Worm (Caenorhabditis elegans): ENCODE data around the gene ZK546.4.

- TF ChIP-seq F13H6.1 (tag; optimal IDR thresholded peaks at IDR 0.05) (no peak), nhr-237 (tag; optimal IDR thresholded peaks at IDR 0.05) (no peak), R02D3.7 (tag; optimal IDR thresholded peaks at IDR 0.05) (no peak), fos-1 (tag; optimal IDR thresholded peaks at IDR 0.05) (peak; percentile 75), lsy-2 (tag; optimal IDR thresholded peaks at IDR 0.05) (no peak), nhr-11 (tag; optimal IDR thresholded peaks at IDR 0.05) (no peak)
Observed at ce11 chrII:4942829-4943228, 5.0 kb downstream of the ZK546.4 start.
